Worm (Caenorhabditis elegans) whole organism, young adult: ENCODE data around the gene nhr-129.

Source experiments
- B0261.1 ChIP-seq: sonication (generic microtip); optimal IDR thresholded peaks from 2 replicates; lab custom pipeline; 2016; ENCODE audit warnings: mild to moderate bottlenecking, missing genetic modification characterization, moderate library complexity, missing compliant biosample characterization
- C06A6.2 ChIP-seq: fragments of 200-800 bp; sonication (Bioruptor generic); conservative IDR thresholded peaks from 2 replicates; pipeline ENCODE4 v1.3.6; 2022; ENCODE audit warnings: missing genetic modification characterization, missing compliant biosample characterization
- D2030.7 ChIP-seq: fragments of 200-800 bp; sonication (Bioruptor generic); IDR thresholded peaks from 2 replicates; pipeline ENCODE4 v1.3.6; 2022; ENCODE audit warnings: missing genetic modification reagents, missing genetic modification characterization, missing compliant biosample characterization
- F55B11.4 ChIP-seq: sonication (generic microtip); optimal IDR thresholded peaks from 2 replicates; lab custom pipeline; 2016; ENCODE audit warnings: missing compliant biosample characterization, missing genetic modification characterization, borderline replicate concordance; ENCODE audit not compliant: insufficient read depth
- K11D2.4 ChIP-seq: fragments of 200-800 bp; sonication (Bioruptor generic); IDR thresholded peaks from 2 replicates; pipeline ENCODE4 v1.3.6; 2022; ENCODE audit warnings: missing genetic modification reagents, missing genetic modification characterization, missing compliant biosample characterization
- T26A5.8 ChIP-seq: sonication (generic microtip); optimal IDR thresholded peaks from 2 replicates; lab custom pipeline; 2016; ENCODE audit warnings: missing genetic modification characterization, missing compliant biosample characterization
- Y53G8AR.9 ChIP-seq: fragments of 200-800 bp; sonication (Bioruptor generic); conservative IDR thresholded peaks from 2 replicates; pipeline ENCODE4 v1.3.6; 2022; ENCODE audit warnings: missing genetic modification reagents, missing genetic modification characterization, missing compliant biosample characterization
- Y56A3A.18 ChIP-seq: fragments of 200-800 bp; sonication (Bioruptor generic); IDR thresholded peaks from 2 replicates; pipeline ENCODE4 v1.3.6; 2022; ENCODE audit warnings: missing genetic modification reagents, missing genetic modification characterization, missing compliant biosample characterization
- Y95B8A.8 ChIP-seq: fragments of 200-800 bp; sonication (Bioruptor generic); IDR thresholded peaks from 2 replicates; pipeline ENCODE4 v1.3.6; 2022; ENCODE audit warnings: missing genetic modification reagents, missing genetic modification characterization, missing compliant biosample characterization
- ZK185.1 ChIP-seq: sonication (generic microtip); optimal IDR thresholded peaks from 2 replicates; lab custom pipeline; 2016; ENCODE audit warnings: mild to moderate bottlenecking, missing genetic modification characterization, missing compliant biosample characterization; ENCODE audit not compliant: poor library complexity, severe bottlenecking
- ama-1 ChIP-seq, 3 experiments: fragments of 150-350 bp in 1 of 3; sonication (generic microtip) in 2 of 3; optimal IDR thresholded peaks; 2 replicates each; lab custom pipeline; 2014 to 2018; ENCODE audit warnings: missing biosample characterization in 2 of 3, missing genetic modification characterization in 2 of 3, missing genetic modification reagents in 2 of 3
- aptf-3 ChIP-seq: fragments of 200-800 bp; sonication (Bioruptor generic); IDR thresholded peaks from 2 replicates; pipeline ENCODE4 v1.3.6; 2022; ENCODE audit warnings: missing genetic modification characterization, missing compliant biosample characterization
- attf-3 ChIP-seq: fragments of 200-800 bp; sonication (Bioruptor generic); conservative IDR thresholded peaks from 2 replicates; pipeline ENCODE4 v1.3.6; 2022; ENCODE audit warnings: missing genetic modification reagents, missing genetic modification characterization, missing compliant biosample characterization
- cebp-1 ChIP-seq, 2 experiments: fragments of 200-800 bp in 1 of 2; sonication (Bioruptor generic) in 1 of 2; sonication (generic microtip) in 1 of 2; IDR thresholded peaks in 1 of 2; optimal IDR thresholded peaks in 1 of 2; 2 replicates each; pipeline versions ENCODE4 v1.3.6 to Lab custom; 2017 to 2022; ENCODE audit warnings: missing compliant biosample characterization in 2 of 2, missing genetic modification characterization in 2 of 2, mild to moderate bottlenecking in 1 of 2, missing genetic modification reagents in 1 of 2, moderate library complexity in 1 of 2
- cebp-2 ChIP-seq: fragments of 200-800 bp; sonication (Bioruptor generic); IDR thresholded peaks from 2 replicates; pipeline ENCODE4 v1.3.6; 2022; ENCODE audit warnings: missing genetic modification characterization, missing compliant biosample characterization
- ceh-27 ChIP-seq: fragments of 200-800 bp; sonication (Bioruptor generic); optimal IDR thresholded peaks from 2 replicates; lab custom pipeline; 2018; ENCODE audit warnings: mild to moderate bottlenecking, missing genetic modification characterization, moderate library complexity, missing compliant biosample characterization
- ceh-58 ChIP-seq: fragments of 200-800 bp; sonication (Bioruptor generic); IDR thresholded peaks from 2 replicates; pipeline ENCODE4 v1.3.6; 2022; ENCODE audit warnings: missing genetic modification characterization, missing compliant biosample characterization
- ceh-91 ChIP-seq: fragments of 200-800 bp; sonication (Bioruptor generic); IDR thresholded peaks from 2 replicates; pipeline ENCODE4 v1.3.6; 2022; ENCODE audit warnings: missing genetic modification reagents, missing genetic modification characterization, missing compliant biosample characterization
- chd-7 ChIP-seq: sonication (generic microtip); optimal IDR thresholded peaks from 2 replicates; lab custom pipeline; 2016; ENCODE audit warnings: mild to moderate bottlenecking, missing genetic modification characterization, moderate library complexity, missing compliant biosample characterization
- ekl-4 ChIP-seq: fragments of 200-800 bp; sonication (Bioruptor generic); IDR thresholded peaks from 2 replicates; pipeline ENCODE4 v1.3.6; 2022; ENCODE audit warnings: missing genetic modification reagents, missing genetic modification characterization, missing compliant biosample characterization
- ets-4 ChIP-seq: fragments of 200-800 bp; sonication (Bioruptor generic); optimal IDR thresholded peaks from 2 replicates; lab custom pipeline; 2018; ENCODE audit warnings: mild to moderate bottlenecking, missing genetic modification characterization, missing compliant biosample characterization
- him-1 ChIP-seq: sonication (generic microtip); optimal IDR thresholded peaks from 2 replicates; lab custom pipeline; 2016; ENCODE audit warnings: missing genotype, missing genetic modification reagents, missing genetic modification characterization, missing compliant biosample characterization
- hlh-26 ChIP-seq: fragments of 200-800 bp; sonication (Bioruptor generic); conservative IDR thresholded peaks from 2 replicates; pipeline ENCODE4 v1.3.6; 2022; ENCODE audit warnings: missing genetic modification reagents, missing genetic modification characterization, missing compliant biosample characterization
- hmg-1.2 ChIP-seq: fragments of 200-800 bp; sonication (Bioruptor generic); IDR thresholded peaks from 2 replicates; pipeline ENCODE4 v1.3.6; 2022; ENCODE audit warnings: missing genetic modification reagents, missing genetic modification characterization, missing compliant biosample characterization
- hsf-1 ChIP-seq: fragments of 200-800 bp; sonication (Bioruptor generic); IDR thresholded peaks from 2 replicates; pipeline ENCODE4 v1.3.6; 2022; ENCODE audit warnings: missing genetic modification reagents, missing genetic modification characterization, missing compliant biosample characterization
- lag-1 ChIP-seq: fragments of 200-800 bp; sonication (Bioruptor generic); IDR thresholded peaks from 2 replicates; pipeline ENCODE4 v1.3.6; 2022; ENCODE audit warnings: missing genetic modification reagents, missing genetic modification characterization, missing compliant biosample characterization
- lin-26 ChIP-seq: fragments of 200-800 bp; sonication (Bioruptor generic); IDR thresholded peaks from 2 replicates; pipeline ENCODE4 v1.3.6; 2022; ENCODE audit warnings: missing genetic modification reagents, missing genetic modification characterization, missing compliant biosample characterization
- lin-35 ChIP-seq, 3 experiments: fragments of 150-350 bp in 2 of 3; sonication (generic microtip) in 1 of 3; optimal IDR thresholded peaks; 2 replicates each; lab custom pipeline; 2014 to 2018; ENCODE audit warnings: missing biosample characterization in 3 of 3, missing genetic modification characterization in 3 of 3, missing genetic modification reagents in 3 of 3
- lin-40 ChIP-seq: sonication (generic microtip); optimal IDR thresholded peaks from 2 replicates; lab custom pipeline; 2016; ENCODE audit warnings: missing genetic modification characterization, mild to moderate bottlenecking, missing compliant biosample characterization, missing genotype, missing genetic modification reagents
- lsl-1 ChIP-seq: fragments of 200-800 bp; sonication (Bioruptor generic); optimal IDR thresholded peaks from 2 replicates; lab custom pipeline; 2018; ENCODE audit warnings: mild to moderate bottlenecking, missing genetic modification characterization, moderate library complexity, missing compliant biosample characterization
- madf-3 ChIP-seq: fragments of 200-800 bp; sonication (Bioruptor generic); IDR thresholded peaks from 2 replicates; pipeline ENCODE4 v1.3.6; 2022; ENCODE audit warnings: missing genetic modification reagents, missing genetic modification characterization, missing compliant biosample characterization
- mel-28 ChIP-seq: sonication (generic microtip); optimal IDR thresholded peaks from 2 replicates; lab custom pipeline; 2016; ENCODE audit warnings: borderline replicate concordance, mild to moderate bottlenecking, missing genetic modification characterization, missing compliant biosample characterization
- nhr-179 ChIP-seq: sonication (generic microtip); optimal IDR thresholded peaks from 2 replicates; lab custom pipeline; 2016; ENCODE audit warnings: mild to moderate bottlenecking, missing genetic modification characterization, missing compliant biosample characterization
- nhr-27 ChIP-seq: fragments of 200-800 bp; sonication (Bioruptor generic); optimal IDR thresholded peaks from 2 replicates; lab custom pipeline; 2018; ENCODE audit warnings: mild to moderate bottlenecking, missing genetic modification characterization, moderate library complexity, missing compliant biosample characterization
- nhr-80 ChIP-seq: sonication (generic microtip); optimal IDR thresholded peaks from 2 replicates; lab custom pipeline; 2016; ENCODE audit warnings: missing genetic modification characterization, missing compliant biosample characterization
- pha-4 ChIP-seq: fragments of 150-350 bp; sonication (generic microtip); optimal IDR thresholded peaks from 2 replicates; lab custom pipeline; 2014; ENCODE audit warnings: missing biosample characterization, missing genetic modification reagents, missing genetic modification characterization
- snpc-3.4 ChIP-seq: sonication (generic microtip); optimal IDR thresholded peaks from 2 replicates; lab custom pipeline; 2017; ENCODE audit warnings: missing genetic modification characterization, mild to moderate bottlenecking, missing compliant biosample characterization, antibody characterized with exemption, moderate library complexity, missing genotype, missing genetic modification reagents
- tbx-9 ChIP-seq: sonication (generic microtip); optimal IDR thresholded peaks from 2 replicates; lab custom pipeline; 2016; ENCODE audit warnings: borderline replicate concordance, missing genetic modification characterization, inconsistent platforms, missing compliant biosample characterization
- tlf-1 ChIP-seq: fragments of 200-800 bp; sonication (Bioruptor generic); optimal IDR thresholded peaks from 2 replicates; lab custom pipeline; 2018; ENCODE audit warnings: mild to moderate bottlenecking, missing genetic modification characterization, missing compliant biosample characterization
- zfh-2 ChIP-seq: fragments of 200-800 bp; sonication (Bioruptor generic); conservative IDR thresholded peaks from 2 replicates; pipeline ENCODE4 v1.3.6; 2022; ENCODE audit warnings: missing genetic modification reagents, missing genetic modification characterization, missing compliant biosample characterization
- ztf-25 ChIP-seq: fragments of 200-800 bp; sonication (Bioruptor generic); IDR thresholded peaks from 2 replicates; pipeline ENCODE4 v1.3.6; 2022; ENCODE audit warnings: missing genetic modification reagents, missing genetic modification characterization, missing compliant biosample characterization
- ztf-26 ChIP-seq: sonication (generic microtip); optimal IDR thresholded peaks from 2 replicates; lab custom pipeline; 2017; ENCODE audit warnings: missing genetic modification characterization, missing compliant biosample characterization
- ztf-28 ChIP-seq: fragments of 200-800 bp; sonication (Bioruptor generic); IDR thresholded peaks from 2 replicates; pipeline ENCODE4 v1.3.6; 2022; ENCODE audit warnings: missing genetic modification reagents, missing genetic modification characterization, missing compliant biosample characterization

Gene nhr-129

DNA sequence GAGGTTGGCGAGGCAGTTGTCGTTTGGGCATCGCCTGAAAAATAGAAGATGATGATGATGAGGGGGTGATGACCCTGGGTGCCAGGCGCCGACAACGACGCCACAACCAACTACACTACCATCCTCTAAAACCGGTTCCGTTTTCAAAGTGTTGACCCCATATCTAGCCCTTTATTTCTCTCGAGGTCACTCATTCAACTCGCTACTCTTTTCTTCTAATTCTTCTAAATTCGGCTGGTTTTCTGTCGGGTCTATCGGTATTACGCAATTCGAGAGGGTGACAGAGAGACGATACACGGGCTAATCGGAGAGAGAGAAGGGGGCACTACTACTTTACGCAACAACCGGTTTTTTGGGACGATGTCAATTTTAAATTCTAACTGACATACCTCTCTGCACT, 40.5 kb upstream of the nhr-129 start:
- TF ChIP-seq ztf-26 (tag; lab: Kevin White, UChicago) (peak; percentile 48), Y95B8A.8 (no peak), ceh-27 (GFP tag; lab: Kevin White, UChicago) (peak; percentile 64), lin-40 (tag; lab: Kevin White, UChicago) (peak; percentile 49), lin-26 (GFP tag; lab: Robert Waterston, UW) (peak; percentile 21; the same call in 1 of the 2 replicates), cebp-1 (GFP tag; IDR thresholded peaks at IDR 0.05; lab: Robert Waterston, UW) (no peak), cebp-1 (tag; optimal IDR thresholded peaks at IDR 0.05; lab: Kevin White, UChicago) (peak; percentile 81)

DNA sequence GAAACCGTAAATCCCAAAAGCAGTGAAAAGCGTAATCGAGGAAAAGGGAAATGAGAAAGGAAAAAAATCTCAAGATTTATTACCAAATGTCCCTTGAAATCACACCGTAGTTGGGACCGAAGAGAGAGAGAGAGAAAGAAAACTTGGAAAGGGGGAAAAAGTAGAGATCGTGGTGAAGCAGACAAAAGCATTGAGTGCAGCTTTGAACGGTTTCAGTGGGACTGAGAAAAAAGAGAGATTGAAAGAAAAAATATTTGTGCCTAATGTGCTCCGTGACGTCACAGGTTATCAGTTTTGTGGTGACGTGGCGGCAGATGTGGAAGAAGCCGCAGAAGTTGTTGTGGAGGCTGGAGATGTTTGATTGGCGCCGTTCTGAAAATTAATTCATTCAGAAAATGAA, 39.4 kb upstream of the nhr-129 start:
- TF ChIP-seq nhr-179 (tag; lab: Kevin White, UChicago) (no peak), hmg-1.2 (no peak), ama-1 (optimal IDR thresholded peaks at IDR 0.05; lab: Kevin White, UChicago) (no peak), ama-1 (GFP tag; optimal IDR thresholded peaks at IDR 0.05; lab: Kevin White, UChicago) (no peak), Y56A3A.18 (GFP tag; lab: Robert Waterston, UW) (0 out of 2 replicates have a peak, but pooled peaks have one; percentile 52), T26A5.8 (no peak), zfh-2 (no peak)

DNA sequence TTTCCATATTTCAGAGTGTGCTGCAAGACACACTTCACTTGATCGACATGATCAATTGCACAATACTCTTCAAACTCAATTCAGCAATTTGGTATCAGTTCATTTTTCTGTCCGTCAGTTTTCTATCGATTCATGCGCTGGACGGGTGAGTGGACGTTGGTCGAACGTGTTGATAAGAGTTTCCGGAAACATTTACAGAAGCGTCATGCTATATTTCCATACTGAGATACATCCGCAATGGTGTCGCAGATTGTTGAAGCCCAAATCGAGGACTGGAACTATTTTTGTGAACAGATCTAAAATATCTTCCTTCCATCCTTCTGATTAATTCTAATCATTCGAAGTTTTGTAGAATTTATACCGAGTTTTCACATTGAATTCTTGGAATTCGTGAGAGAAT, 38.8 kb upstream of the nhr-129 start:
- 0 out of 2 replicates have a peak, but pooled peaks have one; percentile 25 for TF ChIP-seq C06A6.2 (GFP tag; lab: Robert Waterston, UW)
- TF ChIP-seq lsl-1 (GFP tag; lab: Kevin White, UChicago), result no peak
- TF ChIP-seq chd-7 (tag; lab: Kevin White, UChicago), result no peak
- TF ChIP-seq ZK185.1 (tag; lab: Kevin White, UChicago), result peak; percentile 29
- TF ChIP-seq nhr-27 (tag; lab: Kevin White, UChicago), result no peak
- TF ChIP-seq F55B11.4 (tag; lab: Kevin White, UChicago), result no peak
- TF ChIP-seq aptf-3, result no peak
- no peak for TF ChIP-seq tbx-9
- TF ChIP-seq ekl-4, result no peak
- no peak for TF ChIP-seq mel-28 (tag; lab: Kevin White, UChicago)
- TF ChIP-seq B0261.1 (tag; lab: Kevin White, UChicago), result no peak
- peak; percentile 19 for TF ChIP-seq tlf-1
- TF ChIP-seq lin-35 (GFP tag; optimal IDR thresholded peaks at IDR 0.05; lab: Kevin White, UChicago), result no peak
- no peak for TF ChIP-seq ztf-28 (GFP tag; lab: Robert Waterston, UW)
- TF ChIP-seq K11D2.4 (GFP tag; lab: Robert Waterston, UW), result no peak
- TF ChIP-seq lag-1 (GFP tag; lab: Robert Waterston, UW), result no peak
- no peak for TF ChIP-seq ztf-26 (tag; lab: Kevin White, UChicago)
- TF ChIP-seq him-1 (tag; lab: Kevin White, UChicago), result no peak
- TF ChIP-seq Y53G8AR.9, result no peak
- no peak for TF ChIP-seq lin-26 (GFP tag; lab: Robert Waterston, UW)
- no peak for TF ChIP-seq ztf-25
- peak; percentile 87 for TF ChIP-seq nhr-80 (tag; lab: Kevin White, UChicago)
- TF ChIP-seq ets-4 (GFP tag; lab: Kevin White, UChicago), result no peak
- no peak for TF ChIP-seq pha-4 (tag; lab: Kevin White, UChicago)
- TF ChIP-seq madf-3 (GFP tag; lab: Robert Waterston, UW), result no peak
- no peak for TF ChIP-seq attf-3 (GFP tag; lab: Robert Waterston, UW)
- no peak for TF ChIP-seq ceh-58
- no peak for TF ChIP-seq hsf-1 (GFP tag; lab: Robert Waterston, UW)
- no peak for TF ChIP-seq snpc-3.4
- TF ChIP-seq cebp-2 (GFP tag; lab: Robert Waterston, UW), result 0 out of 2 replicates have a peak, but pooled peaks have one; percentile 36
- no peak for TF ChIP-seq ceh-91 (GFP tag; lab: Robert Waterston, UW)
- TF ChIP-seq T26A5.8, result no peak
- no peak for TF ChIP-seq D2030.7 (GFP tag; lab: Robert Waterston, UW)
- no peak for TF ChIP-seq hlh-26 (GFP tag; lab: Robert Waterston, UW)
- TF ChIP-seq, all 124 proteins: peak for 5
